Fruit fly (Drosophila melanogaster): ENCODE results near the gene CG44094.

- TF ChIP-seq CG14655 (GFP tag; optimal IDR thresholded peaks at IDR 0.05) (no peak), gl (tag; optimal IDR thresholded peaks at IDR 0.05) (no peak), CG15710 (tag; optimal IDR thresholded peaks at IDR 0.05) (no peak), EcR (GFP tag; optimal IDR thresholded peaks at IDR 0.05) (no peak)
These were observed 27.7 kb downstream of the CG44094 start for dm6 chr3R:14548752-14549151.

Measured in whole organism, pupa.